Worm (Caenorhabditis elegans): ENCODE data around the gene mlck-1.

DNA sequence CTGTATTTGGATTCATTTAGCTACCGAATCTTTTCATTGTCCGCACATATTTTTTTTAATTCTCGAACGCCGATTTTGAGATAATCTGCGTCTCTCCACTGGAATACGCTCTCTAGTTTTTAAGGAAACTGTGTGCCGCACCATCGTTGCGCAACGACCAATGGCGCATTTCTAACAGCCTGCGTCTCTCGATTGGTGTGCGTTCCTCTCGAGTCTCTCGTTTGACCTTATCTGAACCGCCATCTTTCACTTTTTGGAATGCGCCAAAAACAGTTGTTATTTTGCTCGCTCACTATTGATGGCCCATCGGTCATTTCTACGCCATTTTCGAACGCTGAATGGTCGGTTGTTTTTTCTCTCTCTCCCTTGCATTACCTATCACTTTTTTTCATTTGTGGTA, 13.7 kb upstream of the mlck-1 start:
- TF ChIP-seq elt-3 (tag; optimal IDR thresholded peaks at IDR 0.05) (no peak), nfya-1 (tag; optimal IDR thresholded peaks at IDR 0.05; ENCODE audit: insufficient read depth) (no peak), ceh-28 (tag; optimal IDR thresholded peaks at IDR 0.05) (no peak), nhr-237 (tag; optimal IDR thresholded peaks at IDR 0.05) (no peak), tbx-2 (tag; optimal IDR thresholded peaks at IDR 0.05) (no peak), aly-2 (tag; optimal IDR thresholded peaks at IDR 0.05) (no peak)

Measured in whole organism, L3 larva.